Worm (Caenorhabditis elegans): Measurements from ENCODE around the gene B0250.18.

Gene B0250.18

DNA sequence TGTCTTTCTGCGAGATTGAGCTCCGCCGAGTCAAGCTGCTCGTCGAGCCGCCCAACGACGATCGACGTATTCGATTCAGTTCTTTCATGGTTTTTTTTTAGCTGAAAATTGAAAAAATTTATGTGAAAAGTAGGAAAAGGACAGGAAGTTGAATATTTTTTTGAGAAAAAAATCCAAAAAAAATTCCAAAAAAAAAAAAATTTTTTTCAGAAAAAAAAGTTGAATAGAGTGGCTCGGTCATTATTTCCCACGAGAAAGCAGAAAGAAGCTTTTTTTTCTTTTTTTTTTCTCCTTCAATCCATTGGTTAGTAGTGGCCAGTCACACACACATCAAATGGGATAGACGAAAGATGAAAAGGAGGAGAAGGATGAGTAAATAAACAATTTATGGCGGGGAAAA, 24.6 kb upstream of the B0250.18 start, which contains the start of gene dhcr-7:
dhcr-7 (minus strand) TSS at position 101 of the 400 bp plus-strand sequence.
- TF ChIP-seq nhr-27 (tag; optimal IDR thresholded peaks at IDR 0.05) (no peak), ztf-18 (tag; optimal IDR thresholded peaks at IDR 0.05) (no peak), ztf-25 (GFP tag; IDR thresholded peaks at IDR 0.05) (no peak), bed-2 (GFP tag; IDR thresholded peaks at IDR 0.05) (no peak), egl-18 (GFP tag; IDR thresholded peaks at IDR 0.05) (no peak), nfya-1 (tag; optimal IDR thresholded peaks at IDR 0.05; ENCODE audit: borderline replicate concordance, insufficient read depth) (no peak), sdz-38 (tag; optimal IDR thresholded peaks at IDR 0.05) (no peak), ztf-3 (GFP tag; optimal IDR thresholded peaks at IDR 0.05) (no peak), die-1 (tag; optimal IDR thresholded peaks at IDR 0.05) (no peak), unc-130 (GFP tag; optimal IDR thresholded peaks at IDR 0.05) (no peak)

ce11 chrV:20480790-20481189, 20.1 kb upstream of the B0250.18 start:
- TF ChIP-seq F39B2.1 (GFP tag; IDR thresholded peaks at IDR 0.05) (peak; percentile 13; the same call in 1 of the 2 replicates), bed-2 (GFP tag; IDR thresholded peaks at IDR 0.05) (no peak), F57C9.4 (tag; optimal IDR thresholded peaks at IDR 0.05) (no peak), tbx-9 (tag; optimal IDR thresholded peaks at IDR 0.05; ENCODE audit: borderline replicate concordance) (no peak), unc-130 (GFP tag; optimal IDR thresholded peaks at IDR 0.05) (no peak), attf-3 (GFP tag; conservative IDR thresholded peaks at IDR 0.05) (no peak), egl-44 (GFP tag; IDR thresholded peaks at IDR 0.05) (peak; percentile 66; the same call in 1 of the 2 replicates), rpc-1 (optimal IDR thresholded peaks at IDR 0.05) (no peak), rpc-1 (tag; optimal IDR thresholded peaks at IDR 0.05) (no peak), nhr-90 (tag; optimal IDR thresholded peaks at IDR 0.05) (no peak), somi-1 (GFP tag; optimal IDR thresholded peaks at IDR 0.05) (no peak), snpc-3.4 (tag; optimal IDR thresholded peaks at IDR 0.05) (no peak), madf-3 (GFP tag; IDR thresholded peaks at IDR 0.05) (peak; percentile 87), ceh-100 (GFP tag; IDR thresholded peaks at IDR 0.05) (no peak), B0336.3 (GFP tag; IDR thresholded peaks at IDR 0.05) (peak; percentile 66), mel-28 (tag; optimal IDR thresholded peaks at IDR 0.05; ENCODE audit: borderline replicate concordance) (no peak), madf-10 (tag; optimal IDR thresholded peaks at IDR 0.05) (no peak), mcd-1 (GFP tag; IDR thresholded peaks at IDR 0.05) (peak; percentile 46; the same call in 1 of the 2 replicates), ztf-3 (GFP tag; optimal IDR thresholded peaks at IDR 0.05) (no peak), K12H6.12 (tag; optimal IDR thresholded peaks at IDR 0.05) (no peak), lsl-1 (GFP tag; optimal IDR thresholded peaks at IDR 0.05) (no peak), Y53F4B.3 (GFP tag; IDR thresholded peaks at IDR 0.05) (no peak), B0035.1 (tag; optimal IDR thresholded peaks at IDR 0.05) (no peak), snpc-1.1 (tag; optimal IDR thresholded peaks at IDR 0.05; ENCODE audit: insufficient read depth) (no peak), F57A8.1 (GFP tag; optimal IDR thresholded peaks at IDR 0.05) (no peak), T26A5.8 (tag; optimal IDR thresholded peaks at IDR 0.05) (no peak), F33H1.4 (GFP tag; IDR thresholded peaks at IDR 0.05) (peak; percentile 43), lin-40 (tag; optimal IDR thresholded peaks at IDR 0.05) (no peak), aptf-3 (GFP tag; IDR thresholded peaks at IDR 0.05) (peak; percentile 89; the same call in 1 of the 2 replicates), fkh-3 (tag; optimal IDR thresholded peaks at IDR 0.05) (no peak), ztf-26 (tag; optimal IDR thresholded peaks at IDR 0.05) (no peak), F10E7.11 (tag; optimal IDR thresholded peaks at IDR 0.05) (no peak), ekl-4 (GFP tag; IDR thresholded peaks at IDR 0.05) (peak; percentile 83), hrde-1 (tag; optimal IDR thresholded peaks at IDR 0.05; ENCODE audit: borderline replicate concordance) (no peak), akir-1 (GFP tag; optimal IDR thresholded peaks at IDR 0.05) (no peak), nfya-2 (GFP tag; IDR thresholded peaks at IDR 0.05) (no peak), ztf-22 (GFP tag; optimal IDR thresholded peaks at IDR 0.05) (no peak), madf-8 (GFP tag; conservative IDR thresholded peaks at IDR 0.05) (no peak), athp-1 (tag; optimal IDR thresholded peaks at IDR 0.05) (no peak), let-526 (GFP tag; IDR thresholded peaks at IDR 0.05) (no peak)

All from whole organism, young adult.